Fruit fly (Drosophila melanogaster) S2 (cell line): ENCODE results near the gene lama.

Experiments
- CG8478 ChIP-seq: fragments of >200 bp; optimal IDR thresholded peaks from 2 replicates; lab custom pipeline; 2018
- CTCF ChIP-seq, 2 experiments: fragments of >200 bp; optimal IDR thresholded peaks; 2 replicates each; lab custom pipeline; 2018

lama gene

DNA sequence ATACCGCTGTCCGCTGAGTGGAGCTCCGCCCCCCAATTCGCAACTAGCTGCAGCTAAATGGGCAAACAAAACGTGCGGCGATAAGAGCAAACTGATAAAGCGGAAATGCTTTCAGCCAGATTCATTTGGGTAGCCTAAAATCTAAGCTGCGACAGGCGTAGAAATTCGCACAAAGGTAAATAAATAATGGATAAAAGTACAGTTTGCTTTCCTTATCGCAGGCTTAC is at the start of gene lama:
TSS of gene lama (minus strand) at position 101 of the 227 bp plus-strand sequence.
- no peak for TF ChIP-seq CTCF (optimal IDR thresholded peaks at IDR 0.05; lab: Kevin White, UChicago)
- TF ChIP-seq CG8478 = no peak

DNA sequence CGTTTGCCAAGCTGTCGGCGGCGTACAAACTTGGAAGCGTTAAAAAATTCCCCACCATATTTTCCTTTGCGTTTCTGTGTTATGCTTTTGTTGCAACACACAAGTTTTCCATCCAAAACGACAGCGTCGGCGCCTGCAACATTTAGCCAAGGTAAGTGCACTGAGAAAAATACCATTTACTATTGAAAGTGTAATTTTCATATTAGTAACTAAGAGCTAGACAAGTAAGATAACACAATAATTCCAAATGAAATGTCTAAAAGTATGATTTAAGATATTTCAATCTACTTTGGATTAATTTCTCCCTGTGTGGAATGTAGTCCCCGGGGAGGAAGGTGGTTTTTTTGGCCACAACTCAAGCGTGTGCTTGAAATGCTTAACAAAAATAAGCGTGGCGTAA is 30.0 kb upstream of the lama start:
- TF ChIP-seq CG8478 (no peak), CTCF (optimal IDR thresholded peaks at IDR 0.05; lab: Kevin White, UChicago) (no peak)

dm6 chr3L:5382721-5383120 is 27.0 kb upstream of the lama start, which contains the start of gene Ir64a:
TSS of gene Ir64a (minus strand) at chr3L:5382821.
- TF ChIP-seq CTCF (optimal IDR thresholded peaks at IDR 0.05; lab: Kevin White, UChicago) = no peak
- TF ChIP-seq CG8478 = no peak

- TF ChIP-seq CG8478 (no peak), CTCF (optimal IDR thresholded peaks at IDR 0.05; lab: Kevin White, UChicago) (no peak)
Measured at dm6 chr3L:5372052-5372451, 16.3 kb upstream of the lama start.

DNA sequence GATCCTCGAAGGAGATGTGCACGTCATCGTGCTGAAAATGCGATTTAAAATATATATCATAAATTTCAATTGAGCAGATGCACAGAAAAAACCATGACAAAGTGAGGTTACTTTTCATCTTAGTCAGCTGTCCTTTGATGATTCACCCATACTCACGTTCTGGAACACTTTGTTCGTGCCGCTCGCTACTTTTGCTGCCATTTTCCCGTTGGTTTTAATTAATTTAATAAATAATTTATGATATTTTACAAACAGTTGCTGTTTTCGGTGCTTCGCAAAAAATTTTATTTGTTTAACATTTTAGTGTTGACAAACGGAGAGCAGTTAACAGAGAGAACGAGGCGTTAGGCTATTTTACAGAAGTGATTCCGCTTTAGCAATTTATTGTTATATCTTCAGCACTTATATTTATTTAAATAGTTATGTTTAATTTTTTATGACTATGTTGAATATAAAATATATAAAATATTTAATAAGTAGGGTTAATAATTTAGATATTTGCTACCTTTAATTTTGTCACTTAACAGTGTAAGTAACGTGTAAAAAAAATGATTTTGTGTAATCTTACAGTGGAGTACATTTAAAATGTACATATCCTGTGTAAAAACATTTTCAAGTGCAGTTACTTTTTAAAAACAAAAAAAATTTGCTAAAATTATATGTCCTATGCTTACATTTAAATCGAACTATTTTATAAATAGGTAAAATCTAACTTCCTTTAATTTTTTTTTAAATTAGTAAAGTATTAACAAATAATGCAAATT is 12.2 kb upstream of the lama start, which contains the start of gene Pfdn4:
TSS of gene Pfdn4 (minus strand) at position 265 of the 764 bp plus-strand sequence.
- TF ChIP-seq CTCF (optimal IDR thresholded peaks at IDR 0.05; lab: Kevin White, UChicago) (no peak), CG8478 (no peak)

- peak in 1 of 2 experiments; percentile 16 for TF ChIP-seq CTCF (optimal IDR thresholded peaks at IDR 0.05; lab: Kevin White, UChicago)
- TF ChIP-seq CG8478 = no peak
Measured at dm6 chr3L:5365880-5366507, 10.3 kb upstream of the lama start, which contains the start of the genes Uev1A and Membrin. TSS of gene Uev1A (minus strand) at chr3L:5366225. TSS of gene Membrin (plus strand) at chr3L:5366455.

- TF ChIP-seq CTCF (optimal IDR thresholded peaks at IDR 0.05; lab: Kevin White, UChicago) = no peak
- no peak for TF ChIP-seq CG8478
Measured at dm6 chr3L:5365164-5365879, 9.6 kb upstream of the lama start.

dm6 chr3L:5360039-5360988 is 4.6 kb upstream of the lama start, which contains the start of gene Cyt-c1:
TSS of gene Cyt-c1 (plus strand) at chr3L:5360211.
- TF ChIP-seq CG8478 = no peak
- TF ChIP-seq CTCF (optimal IDR thresholded peaks at IDR 0.05; lab: Kevin White, UChicago) = no peak

DNA sequence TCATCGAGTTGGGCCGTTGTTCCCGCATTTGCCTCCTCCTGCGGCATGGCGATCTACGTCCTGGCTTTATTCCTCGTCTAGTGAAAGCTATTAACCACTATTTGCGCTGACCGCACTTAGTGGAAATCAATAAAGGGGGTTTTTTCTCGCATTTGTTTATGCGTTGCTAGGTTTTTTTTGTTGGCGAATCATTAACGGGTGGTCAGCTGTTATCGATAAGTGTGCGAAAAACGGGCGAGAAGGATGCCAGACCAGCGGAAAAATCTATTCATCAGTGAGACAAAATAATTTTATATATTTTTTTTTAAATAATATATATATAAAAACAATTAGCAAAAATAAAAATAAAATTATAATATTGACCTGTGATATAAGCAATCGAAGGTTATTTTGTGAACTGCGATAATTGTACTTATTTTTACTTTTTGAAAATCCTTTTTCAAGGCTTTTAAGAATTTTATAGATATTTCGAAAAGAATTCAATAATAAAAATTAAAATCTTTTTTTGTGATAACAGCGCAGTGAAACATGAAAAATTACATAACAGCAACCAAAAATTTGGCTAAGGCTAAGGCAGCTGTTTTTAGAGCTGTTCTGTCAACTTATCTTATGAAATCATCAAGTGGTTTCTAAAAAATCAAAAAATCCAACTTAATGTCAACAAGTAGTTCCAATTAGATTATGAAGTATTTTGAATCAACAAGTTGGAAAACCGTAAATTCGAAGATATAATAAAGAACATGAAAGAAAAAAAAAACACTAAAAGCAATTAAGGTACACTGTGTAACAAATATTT is 3.7 kb upstream of the lama start, which contains the start of gene Klp64D:
TSS of gene Klp64D (minus strand) at position 185 of the 796 bp plus-strand sequence.
- TF ChIP-seq CTCF (optimal IDR thresholded peaks at IDR 0.05; lab: Kevin White, UChicago) (no peak), CG8478 (no peak)

DNA sequence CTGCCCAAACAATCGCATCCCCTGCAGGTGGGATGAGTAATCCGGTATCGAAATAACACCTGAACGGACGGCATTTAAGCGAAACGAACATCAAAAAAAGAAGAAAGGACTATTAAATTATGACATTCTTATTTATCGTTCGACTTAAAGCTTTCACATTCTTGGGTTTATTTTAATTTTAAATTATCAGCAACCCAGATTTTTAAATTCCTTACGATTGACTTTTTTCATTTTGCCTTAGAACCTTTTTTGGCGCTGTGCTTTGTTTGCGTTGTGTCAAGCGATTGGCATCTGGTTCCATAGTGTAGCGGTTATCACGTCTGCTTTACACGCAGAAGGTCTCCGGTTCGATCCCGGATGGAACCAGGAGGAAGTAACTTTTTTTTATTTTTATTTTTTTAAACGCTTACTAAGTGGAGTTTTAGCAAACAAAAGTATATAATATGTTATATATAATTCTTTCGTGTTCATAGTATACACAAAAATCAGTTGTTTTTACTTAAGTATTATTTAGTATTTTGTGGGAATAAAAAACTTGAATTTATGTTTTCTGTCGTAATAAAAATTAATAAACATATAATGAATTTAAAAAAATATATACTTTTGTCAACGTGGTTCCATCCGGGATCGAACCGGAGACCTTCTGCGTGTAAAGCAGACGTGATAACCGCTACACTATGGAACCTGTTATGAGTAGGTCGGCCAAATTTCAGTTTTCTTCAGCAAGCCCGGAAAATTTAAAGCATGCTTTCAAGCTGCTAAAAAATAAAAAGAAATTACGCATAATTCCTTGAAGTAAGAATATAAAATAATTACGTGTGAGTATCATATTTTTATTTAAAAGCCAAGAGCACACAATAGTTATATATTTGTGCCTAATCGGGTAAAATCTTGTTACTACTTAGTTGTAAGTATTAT is 586 bp upstream of the lama start:
- TF ChIP-seq CTCF (optimal IDR thresholded peaks at IDR 0.05; lab: Kevin White, UChicago) = no peak
- no peak for TF ChIP-seq CG8478

DNA sequence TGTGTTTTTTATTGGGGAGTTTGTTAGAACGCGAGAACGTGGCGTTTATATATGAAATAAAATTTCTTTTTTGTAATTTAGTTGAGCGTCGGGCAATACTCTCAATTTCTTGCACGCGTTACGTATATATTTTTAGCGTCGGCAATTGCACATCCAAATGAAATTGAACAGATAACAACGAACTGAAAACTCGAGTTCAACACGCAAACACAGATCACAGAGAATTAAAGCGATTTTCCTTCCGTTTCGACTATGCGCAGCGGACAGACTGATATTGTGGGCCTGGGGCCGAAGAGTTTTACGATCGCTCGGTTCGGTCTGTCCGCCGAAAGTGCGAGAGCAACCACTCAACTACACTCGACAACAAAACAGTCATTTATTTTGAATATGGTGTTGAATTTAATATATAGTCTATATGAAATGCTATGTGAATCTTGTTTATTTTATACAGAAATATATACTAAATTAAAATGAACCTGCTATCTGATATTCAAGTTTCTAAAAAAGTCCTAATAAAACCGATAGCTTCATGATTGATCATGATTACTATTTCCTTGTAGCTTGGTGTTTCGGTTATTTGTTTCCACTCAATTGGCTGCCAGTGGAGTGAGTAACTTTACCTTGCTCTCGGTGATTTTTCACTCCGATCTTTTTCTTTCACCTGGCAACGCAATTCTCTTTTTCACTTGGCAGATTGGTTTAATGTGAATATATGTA is 491 bp downstream of the lama start, which contains the start of gene CG46456:
TSS of gene CG46456 (minus strand) at position 273 of the 717 bp plus-strand sequence.
- TF ChIP-seq CG8478 = no peak
- no peak for TF ChIP-seq CTCF (optimal IDR thresholded peaks at IDR 0.05; lab: Kevin White, UChicago)

- TF ChIP-seq CG8478 = no peak
Measured at dm6 chr3L:5354472-5354871, 1.3 kb downstream of the lama start.
